Fruit fly (Drosophila melanogaster) whole organism, pupa: Measurements from ENCODE around the gene CG9205.

Source experiments
- CG10348 ChIP-seq: fragments of 200-800 bp; sonication (Bioruptor generic); IDR thresholded peaks from 2 replicates; pipeline ENCODE4 v1.3.6; 2022; ENCODE audit warnings: missing biosample characterization, missing genetic modification characterization
- CG12605 ChIP-seq: fragments of 200-800 bp; sonication (Bioruptor generic); IDR thresholded peaks from 2 replicates; pipeline ENCODE4 v1.3.6; 2022; ENCODE audit warnings: missing biosample characterization, missing genetic modification characterization
- CG13204 ChIP-seq: fragments of 200-800 bp; sonication (Bioruptor generic); optimal IDR thresholded peaks from 2 replicates; lab custom pipeline; 2018; ENCODE audit warnings: missing biosample characterization, mild to moderate bottlenecking, missing genetic modification characterization, moderate library complexity
- CG14655 ChIP-seq: fragments of 200-800 bp; sonication (Bioruptor generic); optimal IDR thresholded peaks from 3 replicates; lab custom pipeline; 2017; ENCODE audit warnings: mild to moderate bottlenecking, missing biosample characterization, missing genetic modification reagents, missing genetic modification characterization
- CG15710 ChIP-seq: fragments of 200-800 bp; sonication (Bioruptor generic); optimal IDR thresholded peaks from 2 replicates; lab custom pipeline; 2018; ENCODE audit warnings: missing biosample characterization, mild to moderate bottlenecking, missing genetic modification characterization, moderate library complexity
- CG17806 ChIP-seq: fragments of 200-800 bp; sonication (Bioruptor generic); optimal IDR thresholded peaks from 2 replicates; lab custom pipeline; 2018; ENCODE audit warnings: missing biosample characterization, mild to moderate bottlenecking, missing genetic modification characterization, moderate library complexity
- CG32121 ChIP-seq: fragments of 200-800 bp; sonication (Bioruptor generic); IDR thresholded peaks from 2 replicates; pipeline ENCODE4 v1.3.6; 2022; ENCODE audit warnings: missing biosample characterization, missing genetic modification characterization
- CG34367 ChIP-seq: fragments of 200-800 bp; sonication (Bioruptor generic); optimal IDR thresholded peaks from 2 replicates; lab custom pipeline; 2018; ENCODE audit warnings: missing biosample characterization, mild to moderate bottlenecking, missing genetic modification characterization
- CG4496 ChIP-seq: fragments of 200-800 bp; sonication (Bioruptor generic); IDR thresholded peaks from 3 replicates; pipeline ENCODE4 v1.3.6; 2022; ENCODE audit warnings: missing biosample characterization, missing genetic modification characterization
- CG8159 ChIP-seq: fragments of 200-800 bp; sonication (Bioruptor generic); optimal IDR thresholded peaks from 3 replicates; lab custom pipeline; 2018; ENCODE audit warnings: missing biosample characterization, mild to moderate bottlenecking, missing genetic modification characterization, moderate library complexity
- CG8301 ChIP-seq: fragments of 200-800 bp; sonication (Bioruptor generic); optimal IDR thresholded peaks from 2 replicates; lab custom pipeline; 2018; ENCODE audit warnings: missing biosample characterization, mild to moderate bottlenecking, missing genetic modification characterization
- CG9948 ChIP-seq: fragments of 200-800 bp; sonication (Bioruptor generic); optimal IDR thresholded peaks from 2 replicates; lab custom pipeline; 2018; ENCODE audit warnings: missing biosample characterization, mild to moderate bottlenecking, missing genetic modification characterization, moderate library complexity
- D1 ChIP-seq: fragments of 200-800 bp; sonication (Bioruptor generic); optimal IDR thresholded peaks from 2 replicates; lab custom pipeline; 2018; ENCODE audit warnings: missing biosample characterization, mild to moderate bottlenecking, missing genetic modification characterization, moderate library complexity
- EcR ChIP-seq: fragments of 200-800 bp; sonication (Bioruptor generic); optimal IDR thresholded peaks from 3 replicates; lab custom pipeline; 2019; ENCODE audit warnings: missing biosample characterization, missing genetic modification characterization, mild to moderate bottlenecking, moderate library complexity, missing genetic modification reagents
- Ets98B ChIP-seq: fragments of 200-800 bp; sonication (Bioruptor generic); IDR thresholded peaks from 2 replicates; pipeline ENCODE4 v1.3.6; 2022; ENCODE audit warnings: missing biosample characterization, missing genetic modification characterization
- Pif1A ChIP-seq: fragments of 200-800 bp; sonication (Bioruptor generic); optimal IDR thresholded peaks from 3 replicates; lab custom pipeline; 2016; ENCODE audit warnings: missing biosample characterization, missing genetic modification characterization
- Pif1B ChIP-seq: fragments of 200-800 bp; sonication (Bioruptor generic); optimal IDR thresholded peaks from 3 replicates; lab custom pipeline; 2016; ENCODE audit warnings: missing biosample characterization, missing genetic modification characterization
- Snoo ChIP-seq: fragments of 200-800 bp; sonication (Bioruptor generic); optimal IDR thresholded peaks from 3 replicates; lab custom pipeline; 2017; ENCODE audit warnings: missing biosample characterization, mild to moderate bottlenecking, missing genetic modification characterization, inconsistent platforms
- fd96Ca ChIP-seq: fragments of 200-800 bp; sonication (Bioruptor generic); IDR thresholded peaks from 3 replicates; pipeline ENCODE4 v1.3.6; 2022; ENCODE audit warnings: missing biosample characterization, missing genetic modification characterization
- gl ChIP-seq: fragments of 200-800 bp; sonication (Bioruptor generic); optimal IDR thresholded peaks from 2 replicates; lab custom pipeline; 2018; ENCODE audit warnings: missing biosample characterization, mild to moderate bottlenecking, missing genetic modification characterization
- rn ChIP-seq: fragments of 200-800 bp; sonication (Bioruptor generic); IDR thresholded peaks from 2 replicates; pipeline ENCODE4 v1.3.6; 2022; ENCODE audit warnings: missing biosample characterization, missing genetic modification characterization

CG9205 gene

dm6 chr3L:1033688-1034087, 809 bp upstream of the CG9205 start:
- no peak for TF ChIP-seq CG17806 (tag; lab: Kevin White, UChicago)

- TF ChIP-seq CG32121 (GFP tag; lab: Robert Waterston, UW) (no peak), CG4496 (GFP tag; lab: Robert Waterston, UW) (peak; percentile 41; the same call in 1 of the 3 replicates), CG15710 (peak; percentile 12), Pif1B (GFP tag; lab: Kevin White, UChicago) (no peak), CG8159 (tag; lab: Kevin White, UChicago) (peak; percentile 17)
Observed at dm6 chr3L:1034887-1035260, 377 bp downstream of the CG9205 start.

- TF ChIP-seq CG8301: no peak
Observed at dm6 chr3L:1041410-1041809, 6.9 kb downstream of the CG9205 start.

dm6 chr3L:1043530-1043929, 9.0 kb downstream of the CG9205 start:
- TF ChIP-seq CG9948 (tag; lab: Kevin White, UChicago) (no peak), CG17806 (tag; lab: Kevin White, UChicago) (no peak), EcR (GFP tag; lab: Kevin White, UChicago) (no peak), CG32121 (GFP tag; lab: Robert Waterston, UW) (no peak), gl (no peak), CG15710 (no peak), CG14655 (GFP tag; lab: Kevin White, UChicago) (no peak), Pif1A (GFP tag; lab: Kevin White, UChicago) (no peak), CG13204 (GFP tag; lab: Kevin White, UChicago) (no peak), fd96Ca (GFP tag; lab: Robert Waterston, UW) (no peak), Snoo (tag; lab: Kevin White, UChicago) (no peak), CG8301 (no peak), CG8159 (tag; lab: Kevin White, UChicago) (no peak)

- TF ChIP-seq CG34367 (no peak), CG10348 (GFP tag; lab: Robert Waterston, UW) (no peak), CG13204 (GFP tag; lab: Kevin White, UChicago) (no peak), Pif1B (GFP tag; lab: Kevin White, UChicago) (no peak), EcR (GFP tag; lab: Kevin White, UChicago) (no peak), CG17806 (tag; lab: Kevin White, UChicago) (no peak), CG9948 (tag; lab: Kevin White, UChicago) (no peak), fd96Ca (GFP tag; lab: Robert Waterston, UW) (no peak), Snoo (tag; lab: Kevin White, UChicago) (no peak)
Observed at dm6 chr3L:1046436-1046835, 11.9 kb downstream of the CG9205 start.

dm6 chr3L:1055932-1056331, 21.4 kb downstream of the CG9205 start:
- TF ChIP-seq D1 (tag; lab: Kevin White, UChicago) (no peak), Ets98B (GFP tag; lab: Robert Waterston, UW) (no peak), CG8301 (no peak), gl (no peak)
- TF ChIP-seq, all 21 proteins: peak for 0

- TF ChIP-seq CG4496 (GFP tag; lab: Robert Waterston, UW): no peak
- no peak for TF ChIP-seq CG17806 (tag; lab: Kevin White, UChicago)
- TF ChIP-seq gl: no peak
- TF ChIP-seq EcR (GFP tag; lab: Kevin White, UChicago): no peak
- TF ChIP-seq D1 (tag; lab: Kevin White, UChicago): no peak
- no peak for TF ChIP-seq Pif1A (GFP tag; lab: Kevin White, UChicago)
- no peak for TF ChIP-seq Ets98B (GFP tag; lab: Robert Waterston, UW)
- no peak for TF ChIP-seq fd96Ca (GFP tag; lab: Robert Waterston, UW)
Observed at dm6 chr3L:1062463-1062862, 28.0 kb downstream of the CG9205 start.

- TF ChIP-seq gl (no peak), Ets98B (GFP tag; lab: Robert Waterston, UW) (peak; percentile 79), D1 (tag; lab: Kevin White, UChicago) (no peak), CG8159 (tag; lab: Kevin White, UChicago) (peak; percentile 84), CG32121 (GFP tag; lab: Robert Waterston, UW) (peak; percentile 91), Pif1B (GFP tag; lab: Kevin White, UChicago) (no peak), CG13204 (GFP tag; lab: Kevin White, UChicago) (peak; percentile 32), EcR (GFP tag; lab: Kevin White, UChicago) (peak; percentile 29), Pif1A (GFP tag; lab: Kevin White, UChicago) (no peak), Snoo (tag; lab: Kevin White, UChicago) (no peak), rn (GFP tag; lab: Robert Waterston, UW) (peak; percentile 68), CG12605 (peak; percentile 79; the same call in 1 of the 2 replicates), CG4496 (GFP tag; lab: Robert Waterston, UW) (peak; percentile 80), CG14655 (GFP tag; lab: Kevin White, UChicago) (peak; percentile 70), CG34367 (peak; percentile 70), CG10348 (GFP tag; lab: Robert Waterston, UW) (0 out of 2 replicates have a peak, but pooled peaks have one; percentile 32), CG17806 (tag; lab: Kevin White, UChicago) (peak; percentile 72), CG9948 (tag; lab: Kevin White, UChicago) (peak; percentile 67), fd96Ca (GFP tag; lab: Robert Waterston, UW) (no peak), CG8301 (peak; percentile 64), CG15710 (peak; percentile 86)
Observed at dm6 chr3L:1064381-1064780, 29.9 kb downstream of the CG9205 start.
